Fruit fly (Drosophila melanogaster): Measurements from ENCODE around the gene CG42711.

The CG42711 gene

dm6 chr2L:13931318-13931717 lies at the start of gene CG42711:
CG42711 (minus strand) TSS chr2L:13931362.
- TF ChIP-seq CG8159 (tag; optimal IDR thresholded peaks at IDR 0.05) (peak; percentile 52), CG4496 (GFP tag; IDR thresholded peaks at IDR 0.05) (peak; percentile 63; the same call in 2 of the 3 replicates), gl (tag; optimal IDR thresholded peaks at IDR 0.05) (no peak), CG32121 (GFP tag; IDR thresholded peaks at IDR 0.05) (peak; percentile 71), Ets98B (GFP tag; IDR thresholded peaks at IDR 0.05) (peak; percentile 75; the same call in 1 of the 2 replicates), Pif1B (GFP tag; optimal IDR thresholded peaks at IDR 0.05) (no peak), CG12605 (GFP tag; IDR thresholded peaks at IDR 0.05) (peak; percentile 45; the same call in 1 of the 2 replicates), Snoo (tag; optimal IDR thresholded peaks at IDR 0.05) (no peak)

dm6 chr2L:13979826-13980225 lies 48.7 kb upstream of the CG42711 start, which contains the start of gene NimC2:
NimC2 (plus strand) TSS chr2L:13980126.
- TF ChIP-seq CG4496 (GFP tag; IDR thresholded peaks at IDR 0.05): no peak
- TF ChIP-seq CG32121 (GFP tag; IDR thresholded peaks at IDR 0.05): no peak
- TF ChIP-seq Pif1A (GFP tag; optimal IDR thresholded peaks at IDR 0.05): no peak

DNA sequence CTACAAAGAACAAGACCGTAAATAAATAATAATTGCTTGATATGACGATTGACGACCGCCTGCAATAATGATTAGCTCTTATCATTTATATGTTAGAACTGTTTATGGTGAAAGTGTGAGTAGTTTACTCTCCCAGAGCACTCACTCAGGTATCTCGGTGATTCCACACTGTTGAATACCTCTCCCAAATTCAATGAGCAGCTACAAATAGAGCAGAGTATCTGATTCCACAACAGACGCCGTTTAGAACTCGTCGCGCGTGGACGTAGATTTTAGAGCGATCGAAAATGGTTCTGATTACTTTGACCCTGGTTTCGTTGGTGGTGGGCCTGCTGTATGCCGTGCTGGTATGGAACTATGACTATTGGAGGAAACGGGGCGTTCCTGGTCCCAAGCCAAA lies 45.9 kb upstream of the CG42711 start, which contains the start of gene Cyp28a5:
Cyp28a5 (plus strand) TSS at position 230 of the 400 bp plus-strand sequence.
- TF ChIP-seq CG10348 (GFP tag; IDR thresholded peaks at IDR 0.05): no peak
- no peak for TF ChIP-seq EcR (GFP tag; optimal IDR thresholded peaks at IDR 0.05)
- TF ChIP-seq CG9948 (tag; optimal IDR thresholded peaks at IDR 0.05): no peak
- TF ChIP-seq gl (tag; optimal IDR thresholded peaks at IDR 0.05): no peak
- no peak for TF ChIP-seq Pif1B (GFP tag; optimal IDR thresholded peaks at IDR 0.05)

- TF ChIP-seq Pif1A (GFP tag; optimal IDR thresholded peaks at IDR 0.05): no peak
- no peak for TF ChIP-seq Pif1B (GFP tag; optimal IDR thresholded peaks at IDR 0.05)
- no peak for TF ChIP-seq EcR (GFP tag; optimal IDR thresholded peaks at IDR 0.05)
- TF ChIP-seq rn (GFP tag; IDR thresholded peaks at IDR 0.05): no peak
- no peak for TF ChIP-seq CG13204 (GFP tag; optimal IDR thresholded peaks at IDR 0.05)
- no peak for TF ChIP-seq CG8159 (tag; optimal IDR thresholded peaks at IDR 0.05)
- no peak for TF ChIP-seq CG34367 (tag; optimal IDR thresholded peaks at IDR 0.05)
Measured at dm6 chr2L:13976669-13977068, 45.5 kb upstream of the CG42711 start, which contains the start of gene NimC1. NimC1 (minus strand) TSS chr2L:13976769.

- TF ChIP-seq CG10348 (GFP tag; IDR thresholded peaks at IDR 0.05): no peak
- TF ChIP-seq CG4496 (GFP tag; IDR thresholded peaks at IDR 0.05): no peak
- TF ChIP-seq CG8301 (tag; optimal IDR thresholded peaks at IDR 0.05): no peak
- no peak for TF ChIP-seq Pif1A (GFP tag; optimal IDR thresholded peaks at IDR 0.05)
- TF ChIP-seq fd96Ca (GFP tag; IDR thresholded peaks at IDR 0.05): no peak
Measured at dm6 chr2L:13972847-13973246, 41.7 kb upstream of the CG42711 start, which contains the start of gene He. He (minus strand) TSS chr2L:13972947.

DNA sequence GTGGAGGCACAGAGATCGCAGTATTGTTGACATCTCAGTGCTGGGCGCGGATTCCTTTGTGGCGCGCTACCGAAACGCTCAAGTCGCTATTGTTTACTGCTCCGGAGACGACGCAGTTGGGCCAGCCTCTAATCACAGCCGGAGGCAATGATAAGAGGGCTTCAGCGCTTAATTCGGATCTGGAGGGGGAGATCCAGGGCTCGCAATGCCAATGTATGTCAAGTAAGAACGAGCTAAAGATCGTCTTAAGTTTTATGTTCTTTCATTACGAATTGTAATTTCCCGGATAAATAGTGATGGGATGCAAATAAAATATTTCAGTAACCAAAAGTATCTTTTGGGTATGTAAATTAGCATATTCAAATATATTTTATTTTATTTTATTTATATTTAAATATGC lies 38.7 kb upstream of the CG42711 start, which contains the start of the genes NimB4 and NimB5:
NimB4 (minus strand) TSS at position 101 of the 400 bp plus-strand sequence.
NimB5 (plus strand) TSS at position 302 of the 400 bp plus-strand sequence.
- TF ChIP-seq EcR (GFP tag; optimal IDR thresholded peaks at IDR 0.05) (no peak), rn (GFP tag; IDR thresholded peaks at IDR 0.05) (no peak), CG15710 (tag; optimal IDR thresholded peaks at IDR 0.05) (no peak), CG32121 (GFP tag; IDR thresholded peaks at IDR 0.05) (no peak)

dm6 chr2L:13967846-13968350 lies 36.7 kb upstream of the CG42711 start, which contains the start of gene NimB3:
NimB3 (minus strand) TSS chr2L:13967985.
- TF ChIP-seq Snoo (tag; optimal IDR thresholded peaks at IDR 0.05) (no peak), CG9948 (tag; optimal IDR thresholded peaks at IDR 0.05) (no peak), CG34367 (tag; optimal IDR thresholded peaks at IDR 0.05) (no peak), CG8159 (tag; optimal IDR thresholded peaks at IDR 0.05) (no peak), fd96Ca (GFP tag; IDR thresholded peaks at IDR 0.05) (no peak), Pif1B (GFP tag; optimal IDR thresholded peaks at IDR 0.05) (no peak), CG13204 (GFP tag; optimal IDR thresholded peaks at IDR 0.05) (no peak), Ets98B (GFP tag; IDR thresholded peaks at IDR 0.05) (no peak), CG17806 (tag; optimal IDR thresholded peaks at IDR 0.05) (no peak), Pif1A (GFP tag; optimal IDR thresholded peaks at IDR 0.05) (no peak), D1 (tag; optimal IDR thresholded peaks at IDR 0.05) (no peak), CG14655 (GFP tag; optimal IDR thresholded peaks at IDR 0.05) (no peak), CG12605 (GFP tag; IDR thresholded peaks at IDR 0.05) (no peak), CG4496 (GFP tag; IDR thresholded peaks at IDR 0.05) (no peak), CG10348 (GFP tag; IDR thresholded peaks at IDR 0.05) (no peak), rn (GFP tag; IDR thresholded peaks at IDR 0.05) (no peak), gl (tag; optimal IDR thresholded peaks at IDR 0.05) (no peak), CG8301 (tag; optimal IDR thresholded peaks at IDR 0.05) (no peak), CG32121 (GFP tag; IDR thresholded peaks at IDR 0.05) (no peak), EcR (GFP tag; optimal IDR thresholded peaks at IDR 0.05) (no peak)

Data from whole organism, pupa.